Worm (Caenorhabditis elegans): Measurements from ENCODE around the gene oac-15.

DNA sequence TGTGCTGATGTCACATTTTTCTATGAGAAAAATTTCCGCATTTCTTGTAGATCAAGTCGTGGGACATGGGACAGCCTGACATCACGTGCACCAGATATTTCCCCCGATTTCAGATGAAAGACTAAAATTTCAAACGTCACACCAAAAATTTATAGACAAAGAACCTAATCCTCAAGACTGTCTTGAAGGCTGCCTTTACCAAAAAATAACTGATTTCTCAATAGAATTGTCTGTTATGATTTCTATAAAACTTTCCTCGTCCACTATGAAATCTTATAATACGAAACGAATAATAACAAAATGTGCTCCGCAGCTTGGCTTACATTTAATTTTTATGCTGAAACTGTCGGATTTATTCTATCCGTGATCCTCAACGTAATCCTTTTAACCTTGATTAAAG is 29.4 kb downstream of the oac-15 start, which contains the start of gene str-106:
- no peak for TF ChIP-seq unc-62 (GFP tag; optimal IDR thresholded peaks at IDR 0.05)
- no peak for TF ChIP-seq snpc-4 (GFP tag; optimal IDR thresholded peaks at IDR 0.05)
- TF ChIP-seq snpc-4 (tag; optimal IDR thresholded peaks at IDR 0.05), result no peak
- TF ChIP-seq dox-1 (GFP tag; IDR thresholded peaks at IDR 0.05), result no peak
- no peak for TF ChIP-seq akir-1 (GFP tag; optimal IDR thresholded peaks at IDR 0.05)
- no peak for TF ChIP-seq hrde-1 (tag; optimal IDR thresholded peaks at IDR 0.05; ENCODE audit: borderline replicate concordance)
